Fruit fly (Drosophila melanogaster) whole organism, wandering third instar larva: Measurements from ENCODE around the gene Set2.

Experiments used
- Abd-B ChIP-seq: fragments of >200 bp; optimal IDR thresholded peaks from 2 replicates; lab custom pipeline; 2017; ENCODE audit warnings: missing biosample characterization, missing genetic modification characterization
- CG32264 ChIP-seq: fragments of 200-800 bp; sonication (Bioruptor generic); optimal IDR thresholded peaks from 2 replicates; lab custom pipeline; 2016; ENCODE audit warnings: missing biosample characterization, missing genetic modification characterization
- CG9705 ChIP-seq: fragments of 200-800 bp; sonication (Bioruptor generic); optimal IDR thresholded peaks from 2 replicates; lab custom pipeline; 2018; ENCODE audit warnings: missing biosample characterization, mild to moderate bottlenecking, missing genetic modification characterization
- CrebA ChIP-seq: fragments of 200-800 bp; sonication (Bioruptor generic); optimal IDR thresholded peaks from 2 replicates; lab custom pipeline; 2016; ENCODE audit warnings: missing biosample characterization, mild to moderate bottlenecking, missing genetic modification characterization, borderline replicate concordance
- Dfd ChIP-seq: fragments of >200 bp; optimal IDR thresholded peaks from 2 replicates; lab custom pipeline; 2017; ENCODE audit warnings: missing biosample characterization, missing genetic modification characterization
- Dif ChIP-seq: fragments of 200-275, 200-300 bp; sonication (Bioruptor generic); optimal IDR thresholded peaks from 2 replicates; lab custom pipeline; 2018; ENCODE audit warnings: missing biosample characterization, missing genetic modification characterization; ENCODE audit not compliant: partially characterized antibody
- GATAd ChIP-seq: sonication (Bioruptor generic); optimal IDR thresholded peaks from 2 replicates; lab custom pipeline; 2016; ENCODE audit warnings: missing biosample characterization, missing genetic modification characterization
- HLH106 ChIP-seq: fragments of 200-800 bp; optimal IDR thresholded peaks from 3 replicates; lab custom pipeline; 2019; ENCODE audit warnings: missing biosample characterization, mild to moderate bottlenecking, missing genetic modification characterization, moderate library complexity
- Hnf4 ChIP-seq: fragments of 200-800 bp; sonication (Bioruptor generic); optimal IDR thresholded peaks from 2 replicates; lab custom pipeline; 2016; ENCODE audit warnings: missing biosample characterization, mild to moderate bottlenecking, missing genetic modification characterization
- Hr78 ChIP-seq: fragments of >200 bp; optimal IDR thresholded peaks from 2 replicates; lab custom pipeline; 2017; ENCODE audit warnings: missing biosample characterization, missing genetic modification characterization
- Hr83 ChIP-seq: fragments of 200-300 bp; sonication (Bioruptor generic); optimal IDR thresholded peaks from 2 replicates; lab custom pipeline; 2016; ENCODE audit warnings: missing biosample characterization, mild to moderate bottlenecking, missing genetic modification characterization, moderate library complexity; ENCODE audit not compliant: poor library complexity, severe bottlenecking
- Jra ChIP-seq: sonication (Bioruptor generic); optimal IDR thresholded peaks from 2 replicates; lab custom pipeline; 2016; ENCODE audit warnings: missing biosample characterization, missing genetic modification characterization
- Mio ChIP-seq: sonication (Bioruptor generic); optimal IDR thresholded peaks from 2 replicates; lab custom pipeline; 2016; ENCODE audit warnings: missing biosample characterization, missing genetic modification characterization
- Myc ChIP-seq: fragments of >200 bp; optimal IDR thresholded peaks from 2 replicates; lab custom pipeline; 2017
- N ChIP-seq: fragments of >200 bp; optimal IDR thresholded peaks from 2 replicates; lab custom pipeline; 2018; ENCODE audit warnings: missing biosample characterization, missing external identifiers, missing genetic modification characterization
- OdsH ChIP-seq: fragments of 200-800 bp; sonication (Bioruptor generic); optimal IDR thresholded peaks from 2 replicates; lab custom pipeline; 2016; ENCODE audit warnings: missing biosample characterization, mild to moderate bottlenecking, missing genetic modification characterization
- Rel ChIP-seq, 2 experiments: fragments of 200-800 bp; sonication (Bioruptor generic) in 1 of 2; optimal IDR thresholded peaks; 2 replicates in 1 of 2; 3 replicates in 1 of 2; lab custom pipeline; 2016 to 2019; ENCODE audit warnings: mild to moderate bottlenecking in 2 of 2, missing biosample characterization in 2 of 2, missing genetic modification characterization in 2 of 2, moderate library complexity in 1 of 2
- Sp1 ChIP-seq: fragments of 200-800 bp; sonication (Bioruptor generic); optimal IDR thresholded peaks from 3 replicates; lab custom pipeline; 2019; ENCODE audit warnings: missing biosample characterization, mild to moderate bottlenecking, missing genetic modification characterization, moderate library complexity
- Vsx2 ChIP-seq: fragments of 200-300, 225-300 bp; sonication (Bioruptor generic); optimal IDR thresholded peaks from 2 replicates; lab custom pipeline; 2018; ENCODE audit warnings: missing biosample characterization, missing genetic modification characterization; ENCODE audit not compliant: partially characterized antibody
- br ChIP-seq: fragments of 200-800 bp; sonication (Bioruptor generic); optimal IDR thresholded peaks from 2 replicates; lab custom pipeline; 2016; ENCODE audit warnings: missing biosample characterization, missing genetic modification characterization
- brk ChIP-seq: fragments of 200-800 bp; sonication (Bioruptor generic); optimal IDR thresholded peaks from 2 replicates; lab custom pipeline; 2016; ENCODE audit warnings: missing biosample characterization, mild to moderate bottlenecking, missing genetic modification characterization
- dl ChIP-seq, 2 experiments: fragments of 175-275, 200-275 bp in 1 of 2; fragments of 200-275 bp in 1 of 2; sonication (Bioruptor generic); optimal IDR thresholded peaks; lab custom pipeline; 2018; ENCODE audit warnings: mild to moderate bottlenecking in 2 of 2, missing biosample characterization in 2 of 2, missing genetic modification characterization in 2 of 2, moderate library complexity in 2 of 2; ENCODE audit not compliant: partially characterized antibody in 2 of 2, insufficient read depth in 1 of 2
- dmrt93B ChIP-seq: fragments of 200-800 bp; sonication (Bioruptor generic); optimal IDR thresholded peaks from 2 replicates; lab custom pipeline; 2018; ENCODE audit warnings: missing biosample characterization, mild to moderate bottlenecking, missing genetic modification characterization
- dsf ChIP-seq: sonication (Bioruptor generic); optimal IDR thresholded peaks from 2 replicates; lab custom pipeline; 2016; ENCODE audit warnings: missing biosample characterization, missing genetic modification characterization, borderline replicate concordance
- ey ChIP-seq: fragments of 200-800 bp; sonication (Bioruptor generic); optimal IDR thresholded peaks from 2 replicates; lab custom pipeline; 2016; ENCODE audit warnings: missing biosample characterization, missing genetic modification characterization
- foxo ChIP-seq, 2 experiments: fragments of 200-800 bp; sonication (Bioruptor generic); optimal IDR thresholded peaks; 2 replicates in 1 of 2; 3 replicates in 1 of 2; lab custom pipeline; 2016 to 2017; ENCODE audit warnings: missing biosample characterization in 2 of 2, missing genetic modification characterization in 2 of 2
- fru ChIP-seq: fragments of 200-800 bp; sonication (Bioruptor generic); optimal IDR thresholded peaks from 3 replicates; lab custom pipeline; 2016; ENCODE audit warnings: missing biosample characterization, mild to moderate bottlenecking, missing genetic modification characterization
- h ChIP-seq: fragments of 200-800 bp; sonication (Bioruptor generic); optimal IDR thresholded peaks from 3 replicates; lab custom pipeline; 2016; ENCODE audit warnings: missing biosample characterization, mild to moderate bottlenecking, missing genetic modification characterization
- jim ChIP-seq: fragments of 175-275, 200-325 bp; sonication (Bioruptor generic); optimal IDR thresholded peaks from 2 replicates; lab custom pipeline; 2016; ENCODE audit warnings: missing biosample characterization, mild to moderate bottlenecking, missing genetic modification characterization
- lola ChIP-seq: fragments of >200 bp; optimal IDR thresholded peaks from 2 replicates; lab custom pipeline; 2017; ENCODE audit warnings: missing biosample characterization, missing genetic modification characterization
- pan ChIP-seq: fragments of >200 bp; optimal IDR thresholded peaks from 2 replicates; lab custom pipeline; 2017
- psq ChIP-seq: fragments of 200-800 bp; sonication (Bioruptor generic); optimal IDR thresholded peaks from 3 replicates; lab custom pipeline; 2017; ENCODE audit warnings: missing biosample characterization, mild to moderate bottlenecking, missing genetic modification characterization, moderate library complexity
- rgr ChIP-seq: fragments of 200-800 bp; sonication (Bioruptor generic); optimal IDR thresholded peaks from 3 replicates; lab custom pipeline; 2016; ENCODE audit warnings: missing biosample characterization, mild to moderate bottlenecking, missing genetic modification characterization
- sage ChIP-seq: fragments of 200-800 bp; sonication (Bioruptor generic); optimal IDR thresholded peaks from 2 replicates; lab custom pipeline; 2016; ENCODE audit warnings: missing biosample characterization, mild to moderate bottlenecking, missing genetic modification characterization
- sv ChIP-seq: fragments of 200-800 bp; sonication (Bioruptor generic); optimal IDR thresholded peaks from 3 replicates; lab custom pipeline; 2016; ENCODE audit warnings: missing biosample characterization, missing genetic modification characterization
- tai ChIP-seq: sonication (Bioruptor generic); optimal IDR thresholded peaks from 2 replicates; lab custom pipeline; 2016; ENCODE audit warnings: missing biosample characterization, missing genetic modification characterization
- usp ChIP-seq: fragments of >200 bp; optimal IDR thresholded peaks from 2 replicates; lab custom pipeline; 2017; ENCODE audit warnings: missing biosample characterization, missing genetic modification characterization
- woc ChIP-seq: sonication (Bioruptor generic); optimal IDR thresholded peaks from 2 replicates; lab custom pipeline; 2016; ENCODE audit warnings: missing biosample characterization, mild to moderate bottlenecking, missing genetic modification characterization

Gene Set2

DNA sequence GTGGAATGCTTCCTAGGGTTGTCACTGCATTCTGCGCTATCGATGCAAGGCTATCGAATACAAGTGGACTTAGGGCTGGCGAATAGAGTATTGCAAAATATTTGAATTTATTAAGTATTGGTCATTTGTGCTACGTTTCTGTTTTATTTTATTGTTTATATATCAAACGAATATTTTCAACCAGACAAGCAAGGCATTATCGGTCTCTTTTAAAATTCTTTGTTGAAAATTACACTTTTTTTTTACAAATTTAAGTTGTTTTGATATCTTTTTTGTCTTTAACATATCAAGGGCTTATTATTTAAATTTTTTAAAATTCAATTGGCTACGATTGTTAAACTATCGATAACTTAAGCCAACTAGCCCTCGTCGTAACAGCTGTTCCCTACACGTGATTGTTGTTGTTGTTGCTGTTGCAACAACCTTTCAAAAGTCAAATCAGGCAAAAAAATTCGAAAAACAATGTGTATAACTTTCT, 25.6 kb upstream of the Set2 start, which contains the start of the genes Ype and CG1662:
Gene Ype, minus strand, starts transcription at position 45 of the 478 bp plus-strand sequence.
Gene CG1662, plus strand, starts transcription at position 191 of the 478 bp plus-strand sequence.
- peak; percentile 61 for TF ChIP-seq br (GFP tag; lab: Kevin White, UChicago)
- TF ChIP-seq OdsH (GFP tag; lab: Kevin White, UChicago), result peak; percentile 69
- no peak for TF ChIP-seq Rel (GFP tag; optimal IDR thresholded peaks at IDR 0.05; lab: Kevin White, UChicago)
- TF ChIP-seq Rel (tag; optimal IDR thresholded peaks at IDR 0.05; lab: Kevin White, UChicago), result no peak
- no peak for TF ChIP-seq Mio
- no peak for TF ChIP-seq N (GFP tag; lab: Kevin White, UChicago)
- TF ChIP-seq Hr78 (GFP tag; lab: Kevin White, UChicago), result no peak
- peak; percentile 76 for TF ChIP-seq CG9705 (GFP tag; lab: Kevin White, UChicago)
- no peak for TF ChIP-seq dl (GFP tag; optimal IDR thresholded peaks at IDR 0.05; lab: Kevin White, UChicago; ENCODE audit: insufficient read depth in 1 of 2, partially characterized antibody in 2 of 2)
- TF ChIP-seq pan (lab: Kevin White, UChicago), result no peak
- peak; percentile 74 for TF ChIP-seq ey
- peak; percentile 1 for TF ChIP-seq sage (GFP tag; lab: Kevin White, UChicago)
- peak; percentile 65 for TF ChIP-seq Jra (GFP tag; lab: Kevin White, UChicago)
- no peak for TF ChIP-seq lola
- peak; percentile 78 for TF ChIP-seq h
- peak; percentile 78 for TF ChIP-seq Hnf4 (GFP tag; lab: Kevin White, UChicago)
- TF ChIP-seq tai (GFP tag; lab: Kevin White, UChicago), result peak; percentile 80
- no peak for TF ChIP-seq CG32264 (GFP tag; lab: Kevin White, UChicago)
- no peak for TF ChIP-seq Dif (GFP tag; lab: Kevin White, UChicago)
- TF ChIP-seq Abd-B, result no peak
- no peak for TF ChIP-seq Vsx2 (GFP tag; lab: Kevin White, UChicago)
- peak; percentile 61 for TF ChIP-seq brk
- TF ChIP-seq Dfd (GFP tag; lab: Kevin White, UChicago), result no peak
- no peak for TF ChIP-seq Hr83 (GFP tag; lab: Kevin White, UChicago)
- peak; percentile 6 for TF ChIP-seq dsf (GFP tag; lab: Kevin White, UChicago)
- peak; percentile 28 for TF ChIP-seq GATAd (GFP tag; lab: Kevin White, UChicago)
- TF ChIP-seq psq (GFP tag; lab: Kevin White, UChicago), result peak; percentile 62
- peak; percentile 34 for TF ChIP-seq Myc (lab: Kevin White, UChicago)
- peak; percentile 84 for TF ChIP-seq Sp1 (GFP tag; lab: Kevin White, UChicago)
- no peak for TF ChIP-seq CrebA (GFP tag; lab: Kevin White, UChicago)
- peak; percentile 77 for TF ChIP-seq dmrt93B (GFP tag; lab: Kevin White, UChicago)
- TF ChIP-seq rgr (GFP tag; lab: Kevin White, UChicago), result peak; percentile 73
- TF ChIP-seq sv (GFP tag; lab: Kevin White, UChicago), result peak; percentile 74
- peak in 1 of 2 experiments; percentile 84 for TF ChIP-seq foxo (GFP tag; optimal IDR thresholded peaks at IDR 0.05; lab: Kevin White, UChicago)
- TF ChIP-seq fru (GFP tag; lab: Kevin White, UChicago), result peak; percentile 76
- peak; percentile 86 for TF ChIP-seq HLH106 (tag; lab: Kevin White, UChicago)
- peak; percentile 3 for TF ChIP-seq jim (GFP tag; lab: Kevin White, UChicago)
- peak; percentile 87 for TF ChIP-seq woc
- no peak for TF ChIP-seq usp

DNA sequence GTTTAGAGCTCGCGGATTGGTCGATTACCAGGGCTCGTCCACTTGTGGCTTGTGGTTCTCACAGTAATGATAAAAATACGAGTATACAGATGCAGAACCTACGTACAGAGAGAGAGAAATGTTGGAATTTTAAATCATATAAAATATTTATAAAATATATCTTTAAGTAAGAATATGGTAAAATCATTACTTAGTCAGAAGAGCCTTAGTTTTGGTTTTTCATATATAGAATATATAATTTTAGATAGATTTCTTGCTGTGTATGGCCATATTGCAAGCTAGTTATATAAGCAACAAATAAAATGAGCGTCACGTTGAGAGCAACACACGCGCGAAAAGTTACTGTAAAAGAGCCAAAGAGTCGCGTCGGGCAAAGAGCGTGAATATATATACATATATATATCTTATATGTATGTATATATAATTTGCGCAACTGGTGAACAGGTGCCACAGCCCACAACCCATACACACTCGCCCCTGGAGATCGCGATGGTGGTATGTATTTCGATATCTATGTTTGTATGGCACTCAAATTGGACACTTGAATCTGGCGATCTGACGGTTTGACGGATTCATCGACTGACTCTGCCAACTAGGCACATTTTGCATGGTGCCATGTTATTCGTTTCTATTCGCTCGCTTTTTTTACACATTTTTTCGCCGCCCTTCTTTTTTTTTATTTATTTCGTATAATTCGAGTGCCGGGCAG, 22.4 kb upstream of the Set2 start:
- TF ChIP-seq Jra (GFP tag; lab: Kevin White, UChicago), result no peak
- TF ChIP-seq dl (GFP tag; optimal IDR thresholded peaks at IDR 0.05; lab: Kevin White, UChicago; ENCODE audit: insufficient read depth in 1 of 2, partially characterized antibody in 2 of 2), result no peak
- no peak for TF ChIP-seq lola
- TF ChIP-seq CrebA (GFP tag; lab: Kevin White, UChicago), result no peak
- TF ChIP-seq Dif (GFP tag; lab: Kevin White, UChicago), result no peak
- peak; percentile 69 for TF ChIP-seq OdsH (GFP tag; lab: Kevin White, UChicago)
- no peak for TF ChIP-seq Abd-B
- TF ChIP-seq Vsx2 (GFP tag; lab: Kevin White, UChicago), result no peak
- TF ChIP-seq br (GFP tag; lab: Kevin White, UChicago), result peak; percentile 1
- no peak for TF ChIP-seq N (GFP tag; lab: Kevin White, UChicago)
- no peak for TF ChIP-seq usp
- peak; percentile 66 for TF ChIP-seq psq (GFP tag; lab: Kevin White, UChicago)
- no peak for TF ChIP-seq Rel (GFP tag; optimal IDR thresholded peaks at IDR 0.05; lab: Kevin White, UChicago)
- peak; percentile 57 for TF ChIP-seq Rel (tag; optimal IDR thresholded peaks at IDR 0.05; lab: Kevin White, UChicago)
- TF ChIP-seq dmrt93B (GFP tag; lab: Kevin White, UChicago), result peak; percentile 24
- TF ChIP-seq tai (GFP tag; lab: Kevin White, UChicago), result no peak
- peak; percentile 74 for TF ChIP-seq rgr (GFP tag; lab: Kevin White, UChicago)
- peak; percentile 34 for TF ChIP-seq Hnf4 (GFP tag; lab: Kevin White, UChicago)
- TF ChIP-seq h, result peak; percentile 57
- no peak for TF ChIP-seq Hr78 (GFP tag; lab: Kevin White, UChicago)
- no peak for TF ChIP-seq GATAd (GFP tag; lab: Kevin White, UChicago)
- TF ChIP-seq brk, result peak; percentile 34
- peak in 1 of 2 experiments; percentile 74 for TF ChIP-seq foxo (GFP tag; optimal IDR thresholded peaks at IDR 0.05; lab: Kevin White, UChicago)
- no peak for TF ChIP-seq sv (GFP tag; lab: Kevin White, UChicago)
- no peak for TF ChIP-seq dsf (GFP tag; lab: Kevin White, UChicago)
- no peak for TF ChIP-seq CG9705 (GFP tag; lab: Kevin White, UChicago)
- no peak for TF ChIP-seq pan (lab: Kevin White, UChicago)
- TF ChIP-seq sage (GFP tag; lab: Kevin White, UChicago), result no peak
- TF ChIP-seq Myc (lab: Kevin White, UChicago), result no peak
- peak; percentile 70 for TF ChIP-seq fru (GFP tag; lab: Kevin White, UChicago)
- no peak for TF ChIP-seq jim (GFP tag; lab: Kevin White, UChicago)
- TF ChIP-seq woc, result no peak
- TF ChIP-seq Hr83 (GFP tag; lab: Kevin White, UChicago), result no peak
- TF ChIP-seq CG32264 (GFP tag; lab: Kevin White, UChicago), result no peak
- no peak for TF ChIP-seq Mio
- TF ChIP-seq ey, result peak; percentile 13
- peak; percentile 82 for TF ChIP-seq Sp1 (GFP tag; lab: Kevin White, UChicago)
- no peak for TF ChIP-seq Dfd (GFP tag; lab: Kevin White, UChicago)
